Fruit fly (Drosophila melanogaster) whole organism, pupa: ENCODE data around the gene CG12289.
A peak's percentile ranks its signal among the peaks of the same experiment; 100 is the strongest.

Experiments used
- CG10348 ChIP-seq: fragments of 200-800 bp; sonication (Bioruptor generic); IDR thresholded peaks from 2 replicates; pipeline ENCODE4 v1.3.6; 2022; ENCODE audit warnings: missing biosample characterization, missing genetic modification characterization
- CG12605 ChIP-seq: fragments of 200-800 bp; sonication (Bioruptor generic); IDR thresholded peaks from 2 replicates; pipeline ENCODE4 v1.3.6; 2022; ENCODE audit warnings: missing biosample characterization, missing genetic modification characterization
- CG13204 ChIP-seq: fragments of 200-800 bp; sonication (Bioruptor generic); optimal IDR thresholded peaks from 2 replicates; lab custom pipeline; 2018; ENCODE audit warnings: missing biosample characterization, mild to moderate bottlenecking, missing genetic modification characterization, moderate library complexity
- CG14655 ChIP-seq: fragments of 200-800 bp; sonication (Bioruptor generic); optimal IDR thresholded peaks from 3 replicates; lab custom pipeline; 2017; ENCODE audit warnings: mild to moderate bottlenecking, missing biosample characterization, missing genetic modification reagents, missing genetic modification characterization
- CG15710 ChIP-seq: fragments of 200-800 bp; sonication (Bioruptor generic); optimal IDR thresholded peaks from 2 replicates; lab custom pipeline; 2018; ENCODE audit warnings: missing biosample characterization, mild to moderate bottlenecking, missing genetic modification characterization, moderate library complexity
- CG17806 ChIP-seq: fragments of 200-800 bp; sonication (Bioruptor generic); optimal IDR thresholded peaks from 2 replicates; lab custom pipeline; 2018; ENCODE audit warnings: missing biosample characterization, mild to moderate bottlenecking, missing genetic modification characterization, moderate library complexity
- CG32121 ChIP-seq: fragments of 200-800 bp; sonication (Bioruptor generic); IDR thresholded peaks from 2 replicates; pipeline ENCODE4 v1.3.6; 2022; ENCODE audit warnings: missing biosample characterization, missing genetic modification characterization
- CG34367 ChIP-seq: fragments of 200-800 bp; sonication (Bioruptor generic); optimal IDR thresholded peaks from 2 replicates; lab custom pipeline; 2018; ENCODE audit warnings: missing biosample characterization, mild to moderate bottlenecking, missing genetic modification characterization
- CG4496 ChIP-seq: fragments of 200-800 bp; sonication (Bioruptor generic); IDR thresholded peaks from 3 replicates; pipeline ENCODE4 v1.3.6; 2022; ENCODE audit warnings: missing biosample characterization, missing genetic modification characterization
- CG8159 ChIP-seq: fragments of 200-800 bp; sonication (Bioruptor generic); optimal IDR thresholded peaks from 3 replicates; lab custom pipeline; 2018; ENCODE audit warnings: missing biosample characterization, mild to moderate bottlenecking, missing genetic modification characterization, moderate library complexity
- CG8301 ChIP-seq: fragments of 200-800 bp; sonication (Bioruptor generic); optimal IDR thresholded peaks from 2 replicates; lab custom pipeline; 2018; ENCODE audit warnings: missing biosample characterization, mild to moderate bottlenecking, missing genetic modification characterization
- CG9948 ChIP-seq: fragments of 200-800 bp; sonication (Bioruptor generic); optimal IDR thresholded peaks from 2 replicates; lab custom pipeline; 2018; ENCODE audit warnings: missing biosample characterization, mild to moderate bottlenecking, missing genetic modification characterization, moderate library complexity
- D1 ChIP-seq: fragments of 200-800 bp; sonication (Bioruptor generic); optimal IDR thresholded peaks from 2 replicates; lab custom pipeline; 2018; ENCODE audit warnings: missing biosample characterization, mild to moderate bottlenecking, missing genetic modification characterization, moderate library complexity
- EcR ChIP-seq: fragments of 200-800 bp; sonication (Bioruptor generic); optimal IDR thresholded peaks from 3 replicates; lab custom pipeline; 2019; ENCODE audit warnings: missing biosample characterization, missing genetic modification characterization, mild to moderate bottlenecking, moderate library complexity, missing genetic modification reagents
- Ets98B ChIP-seq: fragments of 200-800 bp; sonication (Bioruptor generic); IDR thresholded peaks from 2 replicates; pipeline ENCODE4 v1.3.6; 2022; ENCODE audit warnings: missing biosample characterization, missing genetic modification characterization
- Pif1A ChIP-seq: fragments of 200-800 bp; sonication (Bioruptor generic); optimal IDR thresholded peaks from 3 replicates; lab custom pipeline; 2016; ENCODE audit warnings: missing biosample characterization, missing genetic modification characterization
- Pif1B ChIP-seq: fragments of 200-800 bp; sonication (Bioruptor generic); optimal IDR thresholded peaks from 3 replicates; lab custom pipeline; 2016; ENCODE audit warnings: missing biosample characterization, missing genetic modification characterization
- Snoo ChIP-seq: fragments of 200-800 bp; sonication (Bioruptor generic); optimal IDR thresholded peaks from 3 replicates; lab custom pipeline; 2017; ENCODE audit warnings: missing biosample characterization, mild to moderate bottlenecking, missing genetic modification characterization, inconsistent platforms
- fd96Ca ChIP-seq: fragments of 200-800 bp; sonication (Bioruptor generic); IDR thresholded peaks from 3 replicates; pipeline ENCODE4 v1.3.6; 2022; ENCODE audit warnings: missing biosample characterization, missing genetic modification characterization
- gl ChIP-seq: fragments of 200-800 bp; sonication (Bioruptor generic); optimal IDR thresholded peaks from 2 replicates; lab custom pipeline; 2018; ENCODE audit warnings: missing biosample characterization, mild to moderate bottlenecking, missing genetic modification characterization
- rn ChIP-seq: fragments of 200-800 bp; sonication (Bioruptor generic); IDR thresholded peaks from 2 replicates; pipeline ENCODE4 v1.3.6; 2022; ENCODE audit warnings: missing biosample characterization, missing genetic modification characterization

CG12289 gene

DNA sequence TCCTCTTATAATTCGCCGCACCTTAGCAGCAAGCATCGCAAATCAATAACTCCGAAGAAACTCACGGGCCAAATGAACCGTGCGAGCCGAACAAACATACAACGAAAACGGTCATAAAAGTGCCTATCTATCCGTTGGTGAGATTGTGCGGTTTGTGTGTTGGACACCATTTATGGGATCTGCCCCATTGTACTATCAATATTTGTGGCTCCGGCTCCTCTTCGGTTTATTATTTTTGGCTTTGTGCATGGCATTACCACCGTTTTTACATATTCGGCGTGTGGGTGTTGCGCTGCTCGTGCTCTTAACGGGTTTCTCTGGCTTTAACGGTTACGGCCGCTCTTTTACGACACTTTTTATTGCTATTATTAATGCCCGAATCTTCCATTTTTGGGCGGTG, 38.9 kb downstream of the CG12289 start:
- no peak for TF ChIP-seq Ets98B (GFP tag; lab: Robert Waterston, UW)
- TF ChIP-seq CG34367 (tag; lab: Kevin White, UChicago): no peak
- no peak for TF ChIP-seq CG15710 (tag; lab: Kevin White, UChicago)
- 0 out of 3 replicates have a peak, but pooled peaks have one; percentile 27 for TF ChIP-seq CG4496 (GFP tag; lab: Robert Waterston, UW)

DNA sequence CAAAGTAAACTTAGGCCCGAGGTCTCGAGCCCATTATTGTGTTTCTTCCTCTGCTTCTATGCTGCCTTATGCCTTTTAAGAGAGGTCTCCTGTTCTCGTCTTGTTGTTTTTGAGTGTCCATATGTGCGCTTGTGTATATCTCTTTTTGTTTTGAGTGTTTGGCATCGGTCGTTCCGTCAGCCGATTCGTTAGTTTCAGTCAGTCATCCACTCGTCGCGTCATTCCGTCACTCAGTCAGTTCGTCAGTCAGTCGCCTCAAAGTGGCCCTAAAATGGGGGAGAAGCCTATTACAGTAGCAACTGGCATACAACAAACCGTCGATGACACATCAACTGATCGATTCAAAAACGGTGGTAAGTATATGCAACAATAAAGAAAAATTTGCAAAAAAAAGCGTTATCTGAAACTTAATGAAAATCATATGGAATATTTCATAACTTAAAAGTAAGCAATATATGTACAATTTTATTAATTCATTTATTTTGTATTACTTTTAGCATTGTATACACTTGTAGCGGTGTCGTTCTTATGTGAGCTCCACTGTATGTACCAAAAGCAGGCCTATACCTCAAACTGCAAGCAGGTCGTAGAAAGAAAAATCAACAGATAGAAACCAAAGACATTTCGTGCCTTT, 40.1 kb downstream of the CG12289 start:
- no peak for TF ChIP-seq gl (tag; lab: Kevin White, UChicago)
- no peak for TF ChIP-seq CG34367 (tag; lab: Kevin White, UChicago)
- TF ChIP-seq Pif1B (GFP tag; lab: Kevin White, UChicago): no peak
- TF ChIP-seq Snoo: no peak
- no peak for TF ChIP-seq CG13204 (GFP tag; lab: Kevin White, UChicago)
- peak; percentile 50 for TF ChIP-seq CG14655
- peak; percentile 65 for TF ChIP-seq CG8301 (tag; lab: Kevin White, UChicago)
- TF ChIP-seq fd96Ca (GFP tag; lab: Robert Waterston, UW): peak; percentile 39; the same call in 1 of the 3 replicates
- TF ChIP-seq CG17806 (tag; lab: Kevin White, UChicago): no peak
- TF ChIP-seq CG8159: peak; percentile 15
- peak; percentile 46; the same call in 1 of the 2 replicates for TF ChIP-seq CG32121 (GFP tag; lab: Robert Waterston, UW)
- TF ChIP-seq CG12605 (GFP tag; lab: Robert Waterston, UW): peak; percentile 38; the same call in 1 of the 2 replicates
- peak; percentile 60; the same call in 1 of the 2 replicates for TF ChIP-seq Ets98B (GFP tag; lab: Robert Waterston, UW)
- TF ChIP-seq CG9948 (tag; lab: Kevin White, UChicago): peak; percentile 38
- TF ChIP-seq CG15710 (tag; lab: Kevin White, UChicago): no peak
- no peak for TF ChIP-seq EcR (GFP tag; lab: Kevin White, UChicago)
- no peak; the same call in 2 of the 3 replicates for TF ChIP-seq CG4496 (GFP tag; lab: Robert Waterston, UW)
- TF ChIP-seq rn: 0 out of 2 replicates have a peak, but pooled peaks have one; percentile 8
- no peak for TF ChIP-seq Pif1A (GFP tag; lab: Kevin White, UChicago)
- no peak for TF ChIP-seq D1 (tag; lab: Kevin White, UChicago)
- TF ChIP-seq CG10348 (GFP tag; lab: Robert Waterston, UW): no peak
- TF ChIP-seq, all 21 proteins: peak for 9

DNA sequence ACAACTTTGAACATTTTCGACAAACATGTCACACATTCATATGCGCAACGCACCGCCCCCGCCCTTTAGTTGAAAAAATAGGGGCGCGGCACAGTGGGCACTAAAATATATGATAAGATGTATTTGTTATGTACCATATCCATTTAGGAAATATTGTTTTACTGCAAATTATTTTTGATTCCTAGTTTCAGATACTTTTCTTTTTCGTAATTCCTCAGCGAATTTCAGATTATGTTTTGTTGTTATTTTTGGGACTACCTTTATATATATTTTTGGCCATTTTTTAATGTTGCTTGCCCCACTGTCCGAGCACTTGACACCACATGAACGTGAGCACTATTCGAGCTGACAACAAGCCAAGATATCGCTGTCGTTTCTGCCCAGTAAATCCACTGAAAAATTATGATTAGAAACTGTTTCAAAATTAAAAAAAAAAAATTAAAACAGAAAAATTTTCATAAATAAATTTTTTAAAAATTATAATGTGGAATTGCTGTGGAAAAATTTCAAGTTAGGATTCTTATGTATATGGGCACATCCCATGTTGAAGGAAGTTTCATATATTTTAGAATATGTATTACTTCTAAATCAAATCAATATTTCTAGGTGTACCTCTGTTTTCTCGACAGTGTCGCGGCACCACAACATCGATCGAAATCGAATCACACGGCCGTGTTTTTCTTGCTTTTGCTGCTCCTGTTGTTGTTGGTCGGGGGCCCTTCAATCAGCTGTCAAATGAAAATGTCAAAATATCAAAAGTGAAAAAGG, 40.8 kb downstream of the CG12289 start:
- TF ChIP-seq CG17806 (tag; lab: Kevin White, UChicago) (peak; percentile 12), fd96Ca (GFP tag; lab: Robert Waterston, UW) (peak; percentile 13; the same call in 2 of the 3 replicates), gl (tag; lab: Kevin White, UChicago) (no peak), CG14655 (peak; percentile 48), Ets98B (GFP tag; lab: Robert Waterston, UW) (peak; percentile 40; the same call in 1 of the 2 replicates), CG15710 (tag; lab: Kevin White, UChicago) (no peak), CG32121 (GFP tag; lab: Robert Waterston, UW) (peak; percentile 77), CG13204 (GFP tag; lab: Kevin White, UChicago) (no peak), Snoo (no peak), D1 (tag; lab: Kevin White, UChicago) (no peak), Pif1B (GFP tag; lab: Kevin White, UChicago) (no peak), EcR (GFP tag; lab: Kevin White, UChicago) (no peak), CG4496 (GFP tag; lab: Robert Waterston, UW) (peak; percentile 53; the same call in 2 of the 3 replicates), CG8301 (tag; lab: Kevin White, UChicago) (peak; percentile 23), CG8159 (peak; percentile 13), rn (no peak), Pif1A (GFP tag; lab: Kevin White, UChicago) (no peak), CG12605 (GFP tag; lab: Robert Waterston, UW) (no peak), CG10348 (GFP tag; lab: Robert Waterston, UW) (no peak), CG34367 (tag; lab: Kevin White, UChicago) (no peak), CG9948 (tag; lab: Kevin White, UChicago) (peak; percentile 25)
- TF ChIP-seq, all 21 proteins: peak for 9

DNA sequence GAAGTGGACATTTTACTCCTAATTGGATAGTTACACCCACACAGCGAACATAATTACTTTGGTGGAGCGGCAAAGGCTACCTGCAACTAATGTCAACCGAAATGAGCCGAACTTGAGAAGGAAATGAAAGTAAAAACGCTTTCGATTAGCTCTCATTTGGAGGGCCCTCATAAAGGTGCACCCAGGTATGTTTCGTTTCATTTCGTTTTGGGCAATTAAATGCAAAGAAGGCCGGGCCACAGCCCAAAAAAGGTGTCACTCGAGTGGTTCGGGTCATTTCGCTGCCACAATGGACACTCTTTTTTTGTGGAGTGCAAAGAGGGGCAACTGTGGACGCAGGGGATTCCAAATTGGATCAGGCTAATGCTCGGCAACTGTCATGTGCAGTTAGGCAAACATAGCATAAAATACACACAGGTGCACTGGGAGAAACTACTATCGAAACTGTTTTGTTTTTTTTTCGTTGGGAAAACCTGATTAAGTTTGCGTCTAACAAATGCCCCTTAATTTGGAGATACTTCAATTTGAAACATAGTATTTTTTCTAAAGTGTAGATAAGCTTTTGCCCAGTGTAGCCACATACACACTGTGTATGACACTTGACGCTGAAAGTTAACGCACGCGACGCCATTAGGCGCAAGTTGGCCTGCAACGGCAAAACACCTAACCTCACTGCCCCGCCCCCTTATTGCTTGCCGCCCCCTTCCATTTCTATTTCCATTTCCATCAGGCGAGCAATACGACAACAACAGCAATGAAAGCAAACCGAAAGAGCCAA, 41.6 kb downstream of the CG12289 start:
- peak; percentile 56; the same call in 1 of the 2 replicates for TF ChIP-seq CG12605 (GFP tag; lab: Robert Waterston, UW)
- TF ChIP-seq CG4496 (GFP tag; lab: Robert Waterston, UW): peak; percentile 84
- peak; percentile 87 for TF ChIP-seq Ets98B (GFP tag; lab: Robert Waterston, UW)
- TF ChIP-seq CG8301 (tag; lab: Kevin White, UChicago): peak; percentile 18
- no peak for TF ChIP-seq gl (tag; lab: Kevin White, UChicago)
- no peak for TF ChIP-seq CG8159
- peak; percentile 27 for TF ChIP-seq CG14655
- peak; percentile 40; the same call in 1 of the 2 replicates for TF ChIP-seq CG10348 (GFP tag; lab: Robert Waterston, UW)
- TF ChIP-seq CG32121 (GFP tag; lab: Robert Waterston, UW): peak; percentile 85
- peak; percentile 62; the same call in 1 of the 2 replicates for TF ChIP-seq rn
- no peak for TF ChIP-seq EcR (GFP tag; lab: Kevin White, UChicago)
- TF ChIP-seq fd96Ca (GFP tag; lab: Robert Waterston, UW): peak; percentile 90
- TF ChIP-seq Snoo: no peak
